Worm (Caenorhabditis elegans) whole organism, late embryonic: Measurements from ENCODE around the gene F31E9.3.

Source experiments
- ceh-2 ChIP-seq: sonication (generic microtip); optimal IDR thresholded peaks from 2 replicates; lab custom pipeline; 2016; ENCODE audit warnings: missing genotype, missing genetic modification characterization, missing compliant biosample characterization
- fkh-6 ChIP-seq: sonication (generic microtip); optimal IDR thresholded peaks from 2 replicates; lab custom pipeline; 2016; ENCODE audit warnings: missing genetic modification characterization, missing compliant biosample characterization
- pha-2 ChIP-seq: sonication (generic microtip); optimal IDR thresholded peaks from 2 replicates; lab custom pipeline; 2017; ENCODE audit warnings: mild to moderate bottlenecking, missing genetic modification characterization, missing compliant biosample characterization
- sox-2 ChIP-seq: fragments of 200-800 bp; sonication (Bioruptor generic); IDR thresholded peaks from 2 replicates; pipeline ENCODE4 v1.3.6; 2022; ENCODE audit warnings: missing genetic modification reagents, missing genetic modification characterization, missing compliant biosample characterization
- unc-86 ChIP-seq: sonication (generic microtip); optimal IDR thresholded peaks from 2 replicates; lab custom pipeline; 2016; ENCODE audit warnings: missing genetic modification characterization, missing compliant biosample characterization

ce11 chrV:17301375-17301774 lies 21.0 kb upstream of the F31E9.3 start, which contains the start of gene K10G4.5:
- no peak for TF ChIP-seq ceh-2
- no peak for TF ChIP-seq fkh-6 (tag; lab: Kevin White, UChicago)
- TF ChIP-seq pha-2 (tag; lab: Kevin White, UChicago) = no peak
- TF ChIP-seq unc-86 (tag; lab: Kevin White, UChicago) = no peak
- TF ChIP-seq sox-2 = no peak
